Fruit fly (Drosophila melanogaster) whole organism, wandering third instar larva: ENCODE results near the gene CG5280.
A peak's percentile ranks its signal among the peaks of the same experiment; 100 is the strongest.

Experiments
- Abd-B ChIP-seq: fragments of >200 bp; optimal IDR thresholded peaks from 2 replicates; lab custom pipeline; 2017; ENCODE audit warnings: missing biosample characterization, missing genetic modification characterization
- Dif ChIP-seq: fragments of 200-275, 200-300 bp; sonication (Bioruptor generic); optimal IDR thresholded peaks from 2 replicates; lab custom pipeline; 2018; ENCODE audit warnings: missing biosample characterization, missing genetic modification characterization; ENCODE audit not compliant: partially characterized antibody
- Hr78 ChIP-seq: fragments of >200 bp; optimal IDR thresholded peaks from 2 replicates; lab custom pipeline; 2017; ENCODE audit warnings: missing biosample characterization, missing genetic modification characterization
- Jra ChIP-seq: sonication (Bioruptor generic); optimal IDR thresholded peaks from 2 replicates; lab custom pipeline; 2016; ENCODE audit warnings: missing biosample characterization, missing genetic modification characterization
- OdsH ChIP-seq: fragments of 200-800 bp; sonication (Bioruptor generic); optimal IDR thresholded peaks from 2 replicates; lab custom pipeline; 2016; ENCODE audit warnings: missing biosample characterization, mild to moderate bottlenecking, missing genetic modification characterization
- dl ChIP-seq, 2 experiments: fragments of 175-275, 200-275 bp in 1 of 2; fragments of 200-275 bp in 1 of 2; sonication (Bioruptor generic); optimal IDR thresholded peaks; lab custom pipeline; 2018; ENCODE audit warnings: mild to moderate bottlenecking in 2 of 2, missing biosample characterization in 2 of 2, missing genetic modification characterization in 2 of 2, moderate library complexity in 2 of 2; ENCODE audit not compliant: partially characterized antibody in 2 of 2, insufficient read depth in 1 of 2
- fru ChIP-seq: fragments of 200-800 bp; sonication (Bioruptor generic); optimal IDR thresholded peaks from 3 replicates; lab custom pipeline; 2016; ENCODE audit warnings: missing biosample characterization, mild to moderate bottlenecking, missing genetic modification characterization
- h ChIP-seq: fragments of 200-800 bp; sonication (Bioruptor generic); optimal IDR thresholded peaks from 3 replicates; lab custom pipeline; 2016; ENCODE audit warnings: missing biosample characterization, mild to moderate bottlenecking, missing genetic modification characterization
- jim ChIP-seq: fragments of 175-275, 200-325 bp; sonication (Bioruptor generic); optimal IDR thresholded peaks from 2 replicates; lab custom pipeline; 2016; ENCODE audit warnings: missing biosample characterization, mild to moderate bottlenecking, missing genetic modification characterization
- psq ChIP-seq: fragments of 200-800 bp; sonication (Bioruptor generic); optimal IDR thresholded peaks from 3 replicates; lab custom pipeline; 2017; ENCODE audit warnings: missing biosample characterization, mild to moderate bottlenecking, missing genetic modification characterization, moderate library complexity
- rgr ChIP-seq: fragments of 200-800 bp; sonication (Bioruptor generic); optimal IDR thresholded peaks from 3 replicates; lab custom pipeline; 2016; ENCODE audit warnings: missing biosample characterization, mild to moderate bottlenecking, missing genetic modification characterization
- sv ChIP-seq: fragments of 200-800 bp; sonication (Bioruptor generic); optimal IDR thresholded peaks from 3 replicates; lab custom pipeline; 2016; ENCODE audit warnings: missing biosample characterization, missing genetic modification characterization
- woc ChIP-seq: sonication (Bioruptor generic); optimal IDR thresholded peaks from 2 replicates; lab custom pipeline; 2016; ENCODE audit warnings: missing biosample characterization, mild to moderate bottlenecking, missing genetic modification characterization

dm6 chr3L:8996173-8996767 lies 6.2 kb upstream of the CG5280 start:
- no peak for TF ChIP-seq sv
- TF ChIP-seq psq (GFP tag; lab: Kevin White, UChicago), result peak; percentile 76
- peak; percentile 85 for TF ChIP-seq OdsH (GFP tag; lab: Kevin White, UChicago)
- peak; percentile 88 for TF ChIP-seq fru (GFP tag; lab: Kevin White, UChicago)
- no peak for TF ChIP-seq woc (GFP tag; lab: Kevin White, UChicago)
- TF ChIP-seq h, result peak; percentile 92
- no peak for TF ChIP-seq Hr78 (GFP tag; lab: Kevin White, UChicago)
- peak; percentile 67 for TF ChIP-seq Jra
- TF ChIP-seq Abd-B (GFP tag; lab: Kevin White, UChicago), result no peak
- no peak for TF ChIP-seq dl (GFP tag; optimal IDR thresholded peaks at IDR 0.05; lab: Kevin White, UChicago; ENCODE audit: insufficient read depth in 1 of 2, partially characterized antibody in 2 of 2)
- peak; percentile 89 for TF ChIP-seq rgr (GFP tag; lab: Kevin White, UChicago)
- no peak for TF ChIP-seq Dif (GFP tag; lab: Kevin White, UChicago)
- no peak for TF ChIP-seq jim
